Worm (Caenorhabditis elegans) whole organism, late embryonic: ENCODE data around the gene gei-1.

Source experiments
- C08G9.2 ChIP-seq: sonication (generic microtip); optimal IDR thresholded peaks from 2 replicates; lab custom pipeline; 2016; ENCODE audit warnings: mild to moderate bottlenecking, missing genetic modification characterization, moderate library complexity, missing compliant biosample characterization
- ama-1 ChIP-seq: fragments of 150-350 bp; optimal IDR thresholded peaks from 2 replicates; lab custom pipeline; 2014
- elt-2 ChIP-seq: sonication (generic microtip); optimal IDR thresholded peaks from 2 replicates; lab custom pipeline; 2016; ENCODE audit warnings: missing genetic modification reagents, missing genetic modification characterization, missing compliant biosample characterization
- hlh-8 ChIP-seq: sonication (generic microtip); optimal IDR thresholded peaks from 2 replicates; lab custom pipeline; 2016; ENCODE audit warnings: missing genotype, missing genetic modification characterization, missing compliant biosample characterization
- mec-3 ChIP-seq: sonication (generic microtip); optimal IDR thresholded peaks from 2 replicates; lab custom pipeline; 2016; ENCODE audit warnings: borderline replicate concordance, missing genetic modification characterization, missing compliant biosample characterization
- nhr-11 ChIP-seq: fragments of 150-350 bp; optimal IDR thresholded peaks from 2 replicates; lab custom pipeline; 2014; ENCODE audit warnings: missing biosample characterization, missing genetic modification characterization
- pqm-1 ChIP-seq: sonication (generic microtip); optimal IDR thresholded peaks from 2 replicates; lab custom pipeline; 2016; ENCODE audit warnings: missing genetic modification characterization, missing compliant biosample characterization

DNA sequence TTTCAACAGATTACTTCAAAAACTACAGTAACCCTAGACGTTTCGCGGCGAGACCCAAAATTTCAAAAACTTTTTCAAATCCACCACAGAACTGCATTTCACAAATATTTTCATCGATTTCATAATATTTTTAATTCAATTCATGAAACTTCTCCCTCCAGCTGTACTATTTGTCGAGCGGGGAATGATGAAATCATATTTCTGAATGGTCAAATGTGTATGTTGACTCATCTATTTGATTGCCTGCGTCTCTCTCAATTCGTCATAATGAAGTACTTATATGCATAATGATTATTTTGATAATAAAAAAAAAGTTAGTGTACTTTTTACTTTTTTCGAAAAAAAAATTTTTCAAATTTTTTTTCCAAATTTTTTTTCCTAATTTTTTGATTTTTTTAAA, 38.4 kb upstream of the gei-1 start:
- TF ChIP-seq nhr-11 (tag; lab: Kevin White, UChicago) = no peak
- TF ChIP-seq mec-3 (tag; lab: Kevin White, UChicago) = no peak
- TF ChIP-seq pqm-1 (tag; lab: Kevin White, UChicago) = no peak
- no peak for TF ChIP-seq elt-2 (tag; lab: Kevin White, UChicago)
- no peak for TF ChIP-seq hlh-8 (tag; lab: Kevin White, UChicago)
- TF ChIP-seq C08G9.2 (tag; lab: Kevin White, UChicago) = no peak
- no peak for TF ChIP-seq ama-1 (lab: Kevin White, UChicago)
